Worm (Caenorhabditis elegans): ENCODE results near the gene cln-3.3.

cln-3.3 gene

DNA sequence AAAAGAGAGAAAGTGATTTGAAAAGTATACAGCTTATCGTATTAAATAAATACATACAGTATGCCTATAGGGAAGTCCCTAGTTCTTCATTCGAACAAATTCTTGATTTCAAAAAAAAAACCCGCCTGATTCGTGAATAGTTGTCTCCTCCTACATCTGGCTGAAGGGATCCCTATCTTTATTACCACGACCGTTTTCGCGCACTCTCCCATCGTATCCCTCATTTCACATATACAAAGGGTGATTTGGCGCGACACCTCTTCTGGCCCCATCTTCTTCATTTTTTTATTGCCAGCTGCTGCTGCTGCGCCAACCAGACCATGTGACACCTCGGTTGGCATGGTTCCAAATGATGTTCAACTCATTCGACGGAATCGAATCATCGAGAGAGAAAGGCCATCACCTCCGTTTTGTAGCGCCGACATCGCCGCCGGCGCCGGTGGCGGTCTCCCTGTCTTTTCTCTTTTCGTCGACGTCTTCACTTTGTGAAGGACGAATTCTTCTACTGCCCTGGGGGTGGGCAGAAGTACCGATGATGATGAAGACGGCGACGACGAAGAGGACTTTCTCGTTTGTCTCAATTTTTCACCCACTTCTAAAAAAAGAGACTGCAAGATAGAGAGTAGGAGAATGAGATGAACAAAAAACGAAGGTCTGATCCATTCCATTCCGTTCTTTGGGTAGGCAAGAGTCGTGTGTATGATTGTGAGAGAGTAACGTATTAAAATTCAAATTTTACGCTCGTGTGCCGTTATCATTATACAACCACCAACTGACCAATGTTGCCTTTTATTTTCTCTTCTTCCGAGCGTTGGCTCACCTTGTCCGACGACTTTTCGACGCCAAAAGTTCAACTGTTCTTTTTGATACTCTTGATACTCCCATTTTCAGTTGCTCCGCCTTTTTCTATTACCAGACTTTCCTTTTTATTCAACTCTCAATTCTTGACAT lies 20.5 kb upstream of the cln-3.3 start (continued):
- no peak for TF ChIP-seq zip-4 (GFP tag; optimal IDR thresholded peaks at IDR 0.05)
- TF ChIP-seq mef-2 (tag; optimal IDR thresholded peaks at IDR 0.05): no peak
- no peak for TF ChIP-seq nhr-237 (tag; optimal IDR thresholded peaks at IDR 0.05)
- peak in 1 of 2 experiments; percentile 51 for TF ChIP-seq mdl-1 (tag; optimal IDR thresholded peaks at IDR 0.05)

ce11 chrV:8663023-8663422 lies 19.8 kb upstream of the cln-3.3 start:
- TF ChIP-seq elt-3 (tag; optimal IDR thresholded peaks at IDR 0.05) (no peak), alr-1 (tag; optimal IDR thresholded peaks at IDR 0.05; ENCODE audit: borderline replicate concordance) (no peak), hlh-17 (GFP tag; optimal IDR thresholded peaks at IDR 0.05; ENCODE audit: borderline replicate concordance) (no peak), lir-3 (tag; optimal IDR thresholded peaks at IDR 0.05; ENCODE audit: poor library complexity) (no peak), rnt-1 (tag; optimal IDR thresholded peaks at IDR 0.05) (no peak), dpl-1 (GFP tag; optimal IDR thresholded peaks at IDR 0.05) (no peak), ceh-82 (tag; optimal IDR thresholded peaks at IDR 0.05) (peak in 2 of 3 experiments; percentile 14 to 33), fkh-8 (tag; optimal IDR thresholded peaks at IDR 0.05) (peak; percentile 70), nhr-84 (tag; optimal IDR thresholded peaks at IDR 0.05) (no peak), mep-1 (tag; optimal IDR thresholded peaks at IDR 0.05) (peak; percentile 18), ztf-11 (tag; optimal IDR thresholded peaks at IDR 0.05) (no peak), nhr-77 (tag; optimal IDR thresholded peaks at IDR 0.05) (no peak), ceh-88 (GFP tag; IDR thresholded peaks at IDR 0.05) (no peak), pqm-1 (tag; optimal IDR thresholded peaks at IDR 0.05) (no peak), snu-23 (GFP tag; optimal IDR thresholded peaks at IDR 0.05) (peak; percentile 7), ztf-4 (tag; optimal IDR thresholded peaks at IDR 0.05) (no peak), ceh-90 (tag; optimal IDR thresholded peaks at IDR 0.05) (no peak), zag-1 (tag; optimal IDR thresholded peaks at IDR 0.05) (no peak), nhr-28 (tag; optimal IDR thresholded peaks at IDR 0.05) (no peak), sptf-1 (tag; optimal IDR thresholded peaks at IDR 0.05) (no peak), swsn-7 (tag; optimal IDR thresholded peaks at IDR 0.05) (peak; percentile 39), pag-3 (tag; optimal IDR thresholded peaks at IDR 0.05; ENCODE audit: borderline replicate concordance, insufficient read depth) (no peak), mab-9 (GFP tag; IDR thresholded peaks at IDR 0.05) (no peak), nhr-76 (tag; optimal IDR thresholded peaks at IDR 0.05) (no peak), unc-86 (tag; optimal IDR thresholded peaks at IDR 0.05) (peak; percentile 81), lsy-2 (tag; optimal IDR thresholded peaks at IDR 0.05) (peak in 1 of 2 experiments; percentile 14), aha-1 (tag; optimal IDR thresholded peaks at IDR 0.05) (no peak), unc-130 (tag; optimal IDR thresholded peaks at IDR 0.05) (no peak), nhr-90 (tag; optimal IDR thresholded peaks at IDR 0.05; ENCODE audit: poor library complexity) (no peak), nhr-85 (tag) (no peak), snpc-4 (tag; optimal IDR thresholded peaks at IDR 0.05) (peak; percentile 7), sup-37 (GFP tag; optimal IDR thresholded peaks at IDR 0.05) (no peak), aly-2 (tag; optimal IDR thresholded peaks at IDR 0.05) (no peak), efl-1 (optimal IDR thresholded peaks at IDR 0.05) (peak in 1 of 2 experiments; percentile 16), efl-1 (GFP tag; optimal IDR thresholded peaks at IDR 0.05 in 1 of 2) (peak in 1 of 2 experiments; percentile 51), blmp-1 (tag; optimal IDR thresholded peaks at IDR 0.05) (no peak), nhr-237 (tag; optimal IDR thresholded peaks at IDR 0.05) (no peak), irx-1 (tag; optimal IDR thresholded peaks at IDR 0.05) (peak; percentile 10), lin-13 (GFP tag; optimal IDR thresholded peaks at IDR 0.05) (no peak), pax-3 (tag; optimal IDR thresholded peaks at IDR 0.05) (no peak), xbp-1 (tag; optimal IDR thresholded peaks at IDR 0.05) (no peak), mdl-1 (tag; optimal IDR thresholded peaks at IDR 0.05) (no peak), jun-1 (tag; optimal IDR thresholded peaks at IDR 0.05) (no peak), grh-1 (GFP tag; IDR thresholded peaks at IDR 0.05) (no peak), lin-35 (GFP tag; optimal IDR thresholded peaks at IDR 0.05) (peak in 1 of 2 experiments; percentile 1), skn-1 (tag; optimal IDR thresholded peaks at IDR 0.05) (no peak), C34B4.2 (tag; optimal IDR thresholded peaks at IDR 0.05) (no peak)

Data from whole organism, L1 larva.